Worm (Caenorhabditis elegans) whole organism, young adult: ENCODE measurements around the gene C16D9.8.

Experiments
- F52B5.7 ChIP-seq: sonication (generic microtip); optimal IDR thresholded peaks from 2 replicates; lab custom pipeline; 2016; ENCODE audit warnings: mild to moderate bottlenecking, missing genetic modification characterization, missing compliant biosample characterization
- K12H6.12 ChIP-seq: fragments of 200-800 bp; sonication (Bioruptor generic); optimal IDR thresholded peaks from 2 replicates; lab custom pipeline; 2018; ENCODE audit warnings: mild to moderate bottlenecking, missing genetic modification characterization, missing compliant biosample characterization
- ama-1 ChIP-seq, 3 experiments: fragments of 150-350 bp in 1 of 3; sonication (generic microtip) in 2 of 3; optimal IDR thresholded peaks; 2 replicates each; lab custom pipeline; 2014 to 2018; ENCODE audit warnings: missing biosample characterization in 2 of 3, missing genetic modification characterization in 2 of 3, missing genetic modification reagents in 2 of 3
- ceh-27 ChIP-seq: fragments of 200-800 bp; sonication (Bioruptor generic); optimal IDR thresholded peaks from 2 replicates; lab custom pipeline; 2018; ENCODE audit warnings: mild to moderate bottlenecking, missing genetic modification characterization, moderate library complexity, missing compliant biosample characterization
- ceh-58 ChIP-seq: fragments of 200-800 bp; sonication (Bioruptor generic); IDR thresholded peaks from 2 replicates; pipeline ENCODE4 v1.3.6; 2022; ENCODE audit warnings: missing genetic modification characterization, missing compliant biosample characterization
- die-1 ChIP-seq: sonication (generic microtip); optimal IDR thresholded peaks from 2 replicates; lab custom pipeline; 2016; ENCODE audit warnings: missing genotype, mild to moderate bottlenecking, missing genetic modification characterization, missing compliant biosample characterization
- efl-1 ChIP-seq: fragments of 150-350 bp; optimal IDR thresholded peaks from 2 replicates; lab custom pipeline; 2014; ENCODE audit warnings: missing biosample characterization, missing genetic modification reagents, missing genetic modification characterization
- egl-18 ChIP-seq: fragments of 200-800 bp; sonication (Bioruptor generic); IDR thresholded peaks from 2 replicates; pipeline ENCODE4 v1.3.6; 2022; ENCODE audit warnings: missing genetic modification reagents, missing genetic modification characterization, missing compliant biosample characterization
- egl-44 ChIP-seq: fragments of 200-800 bp; sonication (Bioruptor generic); IDR thresholded peaks from 2 replicates; pipeline ENCODE4 v1.3.6; 2022; ENCODE audit warnings: missing genetic modification reagents, missing genetic modification characterization, missing compliant biosample characterization
- lin-35 ChIP-seq, 3 experiments: fragments of 150-350 bp in 2 of 3; sonication (generic microtip) in 1 of 3; optimal IDR thresholded peaks; 2 replicates each; lab custom pipeline; 2014 to 2018; ENCODE audit warnings: missing biosample characterization in 3 of 3, missing genetic modification characterization in 3 of 3, missing genetic modification reagents in 3 of 3
- nfya-1 ChIP-seq: sonication (generic microtip); optimal IDR thresholded peaks from 2 replicates; lab custom pipeline; 2017; ENCODE audit warnings: antibody characterized with exemption, missing compliant biosample characterization, missing genetic modification characterization, borderline replicate concordance; ENCODE audit not compliant: insufficient read depth
- pha-4 ChIP-seq: fragments of 150-350 bp; sonication (generic microtip); optimal IDR thresholded peaks from 2 replicates; lab custom pipeline; 2014; ENCODE audit warnings: missing biosample characterization, missing genetic modification reagents, missing genetic modification characterization
- ztf-26 ChIP-seq: sonication (generic microtip); optimal IDR thresholded peaks from 2 replicates; lab custom pipeline; 2017; ENCODE audit warnings: missing genetic modification characterization, missing compliant biosample characterization

DNA sequence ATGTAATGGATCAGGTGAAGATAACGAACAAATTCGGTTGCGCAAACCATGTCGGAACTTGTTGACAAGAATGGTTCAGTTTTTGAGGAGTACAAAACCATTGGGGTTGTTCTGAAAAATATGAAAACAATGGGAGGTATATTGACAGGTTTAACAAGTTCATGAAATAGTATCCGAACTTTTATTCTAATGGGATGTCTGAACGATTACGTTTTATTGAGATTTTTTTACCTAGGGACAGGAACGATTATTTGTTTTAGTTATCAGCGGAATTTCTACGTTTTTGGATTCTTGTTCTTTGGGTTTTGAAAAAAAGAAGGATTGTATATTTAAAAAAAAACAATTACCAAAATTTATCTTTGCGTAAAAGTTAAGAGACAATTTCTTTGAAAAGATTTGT is 17.4 kb upstream of the C16D9.8 start, which contains the start of gene str-135:
- TF ChIP-seq ama-1 (optimal IDR thresholded peaks at IDR 0.05; lab: Kevin White, UChicago) (no peak), ama-1 (GFP tag; optimal IDR thresholded peaks at IDR 0.05; lab: Kevin White, UChicago) (no peak), ztf-26 (tag; lab: Kevin White, UChicago) (no peak), nfya-1 (tag; lab: Kevin White, UChicago) (no peak), egl-44 (GFP tag; lab: Robert Waterston, UW) (no peak), die-1 (tag; lab: Kevin White, UChicago) (no peak), ceh-27 (GFP tag; lab: Kevin White, UChicago) (no peak), K12H6.12 (tag; lab: Kevin White, UChicago) (no peak), F52B5.7 (tag; lab: Kevin White, UChicago) (no peak), ceh-58 (GFP tag; lab: Robert Waterston, UW) (no peak), egl-18 (GFP tag; lab: Robert Waterston, UW) (no peak), efl-1 (GFP tag; lab: Kevin White, UChicago) (no peak), lin-35 (GFP tag; optimal IDR thresholded peaks at IDR 0.05; lab: Kevin White, UChicago) (no peak), pha-4 (tag; lab: Kevin White, UChicago) (no peak)
